Fruit fly (Drosophila melanogaster) whole organism, embryonic: ENCODE measurements around the gene Glys.

Source experiments
- Abd-B ChIP-seq: fragments of 200-800 bp; sonication (Bioruptor generic); optimal IDR thresholded peaks from 2 replicates; lab custom pipeline; 2018; ENCODE audit warnings: missing biosample characterization, mild to moderate bottlenecking, missing genetic modification characterization, moderate library complexity
- Atf-2 ChIP-seq: fragments of 200-800 bp; sonication (Bioruptor generic); optimal IDR thresholded peaks from 2 replicates; lab custom pipeline; 2016; ENCODE audit warnings: missing biosample characterization, missing genetic modification characterization
- Awh ChIP-seq: fragments of 200-800 bp; sonication (Bioruptor generic); IDR thresholded peaks from 2 replicates; pipeline ENCODE4, ENCODE4 v1.3.6; 2022; ENCODE audit warnings: missing biosample characterization, missing genetic modification characterization
- CG1024 ChIP-seq: fragments of 200-800 bp; sonication (Bioruptor generic); IDR thresholded peaks from 2 replicates; pipeline ENCODE4 v1.3.6; 2022; ENCODE audit warnings: missing biosample characterization, missing genetic modification characterization
- CG10274 ChIP-seq: fragments of 200-800 bp; sonication (Bioruptor generic); optimal IDR thresholded peaks from 3 replicates; lab custom pipeline; 2017; ENCODE audit warnings: missing biosample characterization, mild to moderate bottlenecking, missing genetic modification characterization
- CG12071 ChIP-seq: fragments of 200-800 bp; sonication (Bioruptor generic); optimal IDR thresholded peaks from 3 replicates; lab custom pipeline; 2018; ENCODE audit warnings: missing biosample characterization, mild to moderate bottlenecking, missing genetic modification characterization
- CG13123 ChIP-seq: fragments of 200-800 bp; sonication (Bioruptor generic); optimal IDR thresholded peaks from 2 replicates; lab custom pipeline; 2016; ENCODE audit warnings: missing biosample characterization, missing genetic modification characterization
- CG14050 ChIP-seq: fragments of 200-800 bp; sonication (Bioruptor generic); IDR thresholded peaks from 3 replicates; pipeline ENCODE4 v1.3.6; 2022; ENCODE audit warnings: missing biosample characterization, missing genetic modification characterization
- CG15269 ChIP-seq: fragments of 200-800 bp; sonication (Bioruptor generic); optimal IDR thresholded peaks from 2 replicates; lab custom pipeline; 2018; ENCODE audit warnings: missing biosample characterization, mild to moderate bottlenecking, missing genetic modification characterization, moderate library complexity
- CG17385 ChIP-seq: fragments of 200-800 bp; sonication (Bioruptor generic); optimal IDR thresholded peaks from 3 replicates; lab custom pipeline; 2018; ENCODE audit warnings: missing biosample characterization, mild to moderate bottlenecking, missing genetic modification characterization
- CG18764 ChIP-seq: fragments of 200-800 bp; sonication (Bioruptor generic); optimal IDR thresholded peaks from 3 replicates; lab custom pipeline; 2016; ENCODE audit warnings: missing biosample characterization, missing genetic modification characterization
- CG30403 ChIP-seq: fragments of 200-800 bp; sonication (Bioruptor generic); optimal IDR thresholded peaks from 3 replicates; lab custom pipeline; 2016; ENCODE audit warnings: missing biosample characterization, missing genetic modification characterization
- CG32767 ChIP-seq: fragments of 200-800 bp; sonication (Bioruptor generic); IDR thresholded peaks from 2 replicates; pipeline ENCODE4 v1.3.6; 2022; ENCODE audit warnings: missing biosample characterization, missing genetic modification characterization
- CG6272 ChIP-seq: fragments of 200-800 bp; sonication (Bioruptor generic); IDR thresholded peaks from 2 replicates; pipeline ENCODE4 v1.3.6; 2022; ENCODE audit warnings: missing biosample characterization, missing genetic modification characterization
- CG7928 ChIP-seq: fragments of 200-800 bp; sonication (Bioruptor generic); optimal IDR thresholded peaks from 2 replicates; lab custom pipeline; 2017; ENCODE audit warnings: missing biosample characterization, mild to moderate bottlenecking, missing genetic modification characterization
- CG8281 ChIP-seq: fragments of 200-800 bp; sonication (Bioruptor generic); optimal IDR thresholded peaks from 2 replicates; lab custom pipeline; 2018; ENCODE audit warnings: missing biosample characterization, mild to moderate bottlenecking, missing genetic modification characterization, moderate library complexity
- CG8388 ChIP-seq: fragments of 200-800 bp; sonication (Bioruptor generic); optimal IDR thresholded peaks from 2 replicates; lab custom pipeline; 2019; ENCODE audit warnings: missing biosample characterization, mild to moderate bottlenecking, missing genetic modification characterization, moderate library complexity
- CG9437 ChIP-seq: fragments of 200-800 bp; sonication (Bioruptor generic); optimal IDR thresholded peaks from 2 replicates; lab custom pipeline; 2018; ENCODE audit warnings: missing biosample characterization, mild to moderate bottlenecking, missing genetic modification characterization
- CTCF ChIP-seq: fragments of 200-800 bp; sonication (Bioruptor generic); optimal IDR thresholded peaks from 2 replicates; lab custom pipeline; 2017; ENCODE audit warnings: missing biosample characterization, mild to moderate bottlenecking, missing genetic modification characterization, moderate library complexity
- Elba2 ChIP-seq: fragments of 200-800 bp; sonication (Bioruptor generic); optimal IDR thresholded peaks from 3 replicates; lab custom pipeline; 2016; ENCODE audit warnings: missing biosample characterization, missing genetic modification characterization
- Ets97D ChIP-seq: fragments of 200-800 bp; sonication (Bioruptor generic); optimal IDR thresholded peaks from 3 replicates; lab custom pipeline; 2016; ENCODE audit warnings: missing biosample characterization, missing genetic modification characterization
- Hey ChIP-seq: fragments of 200-800 bp; sonication (Bioruptor generic); optimal IDR thresholded peaks from 3 replicates; lab custom pipeline; 2018; ENCODE audit warnings: missing biosample characterization, mild to moderate bottlenecking, missing genetic modification characterization
- Hr51 ChIP-seq, 2 experiments: fragments of 200-800 bp; sonication (Bioruptor generic); optimal IDR thresholded peaks; 2 replicates in 1 of 2; 3 replicates in 1 of 2; lab custom pipeline; 2016 to 2018; ENCODE audit warnings: missing biosample characterization in 2 of 2, missing genetic modification characterization in 2 of 2, mild to moderate bottlenecking in 1 of 2, moderate library complexity in 1 of 2
- Kr ChIP-seq: fragments of 200-800 bp; sonication (Bioruptor generic); optimal IDR thresholded peaks from 2 replicates; lab custom pipeline; 2017; ENCODE audit warnings: missing biosample characterization, mild to moderate bottlenecking, missing genetic modification characterization
- Mes4 ChIP-seq: fragments of 200-800 bp; sonication (Bioruptor generic); optimal IDR thresholded peaks from 2 replicates; lab custom pipeline; 2016; ENCODE audit warnings: missing biosample characterization, missing genetic modification characterization
- NC2α ChIP-seq: fragments of 200-800 bp; sonication (Bioruptor generic); optimal IDR thresholded peaks from 2 replicates; lab custom pipeline; 2016; ENCODE audit warnings: missing biosample characterization, missing genetic modification characterization
- NK7.1 ChIP-seq: fragments of 200-800 bp; sonication (Bioruptor generic); optimal IDR thresholded peaks from 3 replicates; lab custom pipeline; 2016; ENCODE audit warnings: missing biosample characterization, missing genetic modification characterization
- Nf-YC ChIP-seq: fragments of 200-800 bp; optimal IDR thresholded peaks from 3 replicates; lab custom pipeline; 2019; ENCODE audit warnings: missing biosample characterization, mild to moderate bottlenecking, missing genetic modification characterization, moderate library complexity
- Poxn ChIP-seq: fragments of 200-800 bp; sonication (Bioruptor generic); IDR thresholded peaks from 2 replicates; pipeline ENCODE4 v1.3.6; 2022; ENCODE audit warnings: missing biosample characterization, missing genetic modification characterization
- Side ChIP-seq: fragments of 200-800 bp; sonication (Bioruptor generic); optimal IDR thresholded peaks from 2 replicates; lab custom pipeline; 2016; ENCODE audit warnings: missing biosample characterization, missing genetic modification characterization
- YL-1 ChIP-seq: fragments of 200-800 bp; sonication (Bioruptor generic); optimal IDR thresholded peaks from 3 replicates; lab custom pipeline; 2017; ENCODE audit warnings: missing biosample characterization, mild to moderate bottlenecking, missing genetic modification characterization
- ara ChIP-seq: fragments of 200-800 bp; sonication (Bioruptor generic); IDR thresholded peaks from 2 replicates; pipeline ENCODE4 v1.3.6; 2022; ENCODE audit warnings: missing biosample characterization, missing genetic modification characterization
- cg ChIP-seq: fragments of 200-800 bp; sonication (Bioruptor generic); optimal IDR thresholded peaks from 3 replicates; lab custom pipeline; 2019; ENCODE audit warnings: missing biosample characterization, mild to moderate bottlenecking, missing genetic modification characterization, moderate library complexity
- chn ChIP-seq: fragments of 200-800 bp; sonication (Bioruptor generic); optimal IDR thresholded peaks from 2 replicates; lab custom pipeline; 2016; ENCODE audit warnings: missing biosample characterization, missing genetic modification characterization
- dan ChIP-seq: fragments of 200-800 bp; sonication (Bioruptor generic); IDR thresholded peaks from 2 replicates; pipeline ENCODE4 v1.3.6; 2022; ENCODE audit warnings: missing biosample characterization, missing genetic modification characterization
- fu2 ChIP-seq: fragments of 200-800 bp; sonication (Bioruptor generic); optimal IDR thresholded peaks from 2 replicates; lab custom pipeline; 2016; ENCODE audit warnings: missing biosample characterization, missing genetic modification characterization
- grau ChIP-seq: fragments of 200-800 bp; optimal IDR thresholded peaks from 3 replicates; lab custom pipeline; 2019; ENCODE audit warnings: missing biosample characterization, mild to moderate bottlenecking, missing genetic modification characterization, moderate library complexity
- gsb ChIP-seq: fragments of 200-800 bp; sonication (Bioruptor generic); IDR thresholded peaks from 2 replicates; pipeline ENCODE4 v1.3.6; 2022; ENCODE audit warnings: missing biosample characterization, missing genetic modification characterization
- her ChIP-seq: fragments of 200-800 bp; sonication (Bioruptor generic); optimal IDR thresholded peaks from 2 replicates; lab custom pipeline; 2016; ENCODE audit warnings: missing biosample characterization, missing genetic modification characterization
- lola ChIP-seq, 3 experiments: fragments of >200 bp in 2 of 3; fragments of 200-800 bp in 1 of 3; sonication (Bioruptor generic) in 1 of 3; optimal IDR thresholded peaks; 2 replicates each; lab custom pipeline; 2017 to 2019; ENCODE audit warnings: missing biosample characterization in 3 of 3, missing genetic modification characterization in 3 of 3, mild to moderate bottlenecking in 1 of 3, moderate library complexity in 1 of 3
- mld ChIP-seq: fragments of 200-800 bp; sonication (Bioruptor generic); IDR thresholded peaks from 3 replicates; pipeline ENCODE4 v1.3.6; 2022; ENCODE audit warnings: missing biosample characterization, missing genetic modification characterization; ENCODE audit not compliant: partially characterized antibody
- nmo ChIP-seq: fragments of 200-800 bp; sonication (Bioruptor generic); optimal IDR thresholded peaks from 2 replicates; lab custom pipeline; 2018; ENCODE audit warnings: missing biosample characterization, mild to moderate bottlenecking, missing genetic modification characterization, moderate library complexity
- onecut ChIP-seq: fragments of 200-800 bp; sonication (Bioruptor generic); IDR thresholded peaks from 2 replicates; pipeline ENCODE4 v1.3.6; 2022; ENCODE audit warnings: missing biosample characterization, missing genetic modification characterization
- pan ChIP-seq, 4 experiments: fragments of >200 bp in 3 of 4; fragments of 200-800 bp in 1 of 4; sonication (Bioruptor generic) in 1 of 4; optimal IDR thresholded peaks in 3 of 4; IDR thresholded peaks in 1 of 4; 2 replicates each; pipeline versions ENCODE4 v1.3.6 to Lab custom; 2017 to 2022; ENCODE audit warnings: missing biosample characterization in 2 of 4, missing genetic modification characterization in 2 of 4, mixed read lengths in 1 of 4
- pho ChIP-seq: fragments of 200-800 bp; sonication (Bioruptor generic); optimal IDR thresholded peaks from 2 replicates; lab custom pipeline; 2016; ENCODE audit warnings: missing biosample characterization, missing genetic modification characterization
- phol ChIP-seq: fragments of 200-800 bp; sonication (Bioruptor generic); optimal IDR thresholded peaks from 3 replicates; lab custom pipeline; 2018; ENCODE audit warnings: missing biosample characterization, mild to moderate bottlenecking, missing genetic modification characterization, moderate library complexity
- pita ChIP-seq: fragments of 200-800 bp; sonication (Bioruptor generic); optimal IDR thresholded peaks from 2 replicates; lab custom pipeline; 2017; ENCODE audit warnings: missing biosample characterization, mild to moderate bottlenecking, missing genetic modification characterization
- repo ChIP-seq: fragments of 200-800 bp; sonication (Bioruptor generic); optimal IDR thresholded peaks from 2 replicates; lab custom pipeline; 2016; ENCODE audit warnings: missing biosample characterization, missing genetic modification characterization
- scrt ChIP-seq: fragments of 200-800 bp; sonication (Bioruptor generic); optimal IDR thresholded peaks from 2 replicates; lab custom pipeline; 2018; ENCODE audit warnings: missing biosample characterization, mild to moderate bottlenecking, missing genetic modification characterization, moderate library complexity
- sens ChIP-seq: fragments of 200-800 bp; sonication (Bioruptor generic); peaks from one replicate; lab custom pipeline; 2016; ENCODE audit warnings: missing biosample characterization, missing genetic modification characterization
- so ChIP-seq: fragments of 200-800 bp; sonication (Bioruptor generic); IDR thresholded peaks from 3 replicates; pipeline ENCODE4 v1.3.6; 2022; ENCODE audit warnings: missing biosample characterization, missing genetic modification characterization

The Glys gene

dm6 chr3R:15131677-15132076 lies 15.7 kb downstream of the Glys start, which contains the start of gene CG42788 (continued):
- TF ChIP-seq ara (GFP tag; lab: Robert Waterston, UW) (no peak), Mes4 (GFP tag; lab: Kevin White, UChicago) (peak; percentile 79), Nf-YC (peak; percentile 5), grau (peak; percentile 63), so (GFP tag; lab: Robert Waterston, UW) (no peak), Ets97D (GFP tag; lab: Kevin White, UChicago) (peak; percentile 95), chn (GFP tag; lab: Kevin White, UChicago) (peak; percentile 76), CG8281 (tag; lab: Kevin White, UChicago) (no peak), CG14050 (GFP tag; lab: Robert Waterston, UW) (no peak), CG17385 (GFP tag; lab: Kevin White, UChicago) (peak; percentile 63), CG18764 (GFP tag; lab: Kevin White, UChicago) (no peak), CG32767 (GFP tag; lab: Robert Waterston, UW) (no peak), cg (GFP tag; lab: Kevin White, UChicago) (peak; percentile 94), CG9437 (GFP tag; lab: Kevin White, UChicago) (peak; percentile 39), Abd-B (GFP tag; lab: Kevin White, UChicago) (peak; percentile 52), sens (GFP tag; lab: Kevin White, UChicago) (peak; percentile 94), CG8388 (GFP tag; lab: Kevin White, UChicago) (no peak), Atf-2 (peak; percentile 60), lola (GFP tag; optimal IDR thresholded peaks at IDR 0.05; lab: Kevin White, UChicago) (peak in 1 of 3 experiments; percentile 21), CG1024 (GFP tag; lab: Robert Waterston, UW) (no peak), CTCF (GFP tag; lab: Kevin White, UChicago) (peak; percentile 66), gsb (no peak), repo (GFP tag; lab: Kevin White, UChicago) (peak; percentile 57), Side (GFP tag; lab: Kevin White, UChicago) (peak; percentile 83), CG15269 (peak; percentile 64), Poxn (no peak), Hey (tag; lab: Kevin White, UChicago) (peak; percentile 65), onecut (GFP tag; lab: Robert Waterston, UW) (peak; percentile 73), Awh (GFP tag; lab: Robert Waterston, UW) (no peak), NC2α (GFP tag; lab: Kevin White, UChicago) (peak; percentile 72), fu2 (GFP tag; lab: Kevin White, UChicago) (peak; percentile 51), pho (peak; percentile 84), Kr (GFP tag; lab: Kevin White, UChicago) (no peak), phol (tag; lab: Kevin White, UChicago) (peak; percentile 49), YL-1 (GFP tag; lab: Kevin White, UChicago) (peak; percentile 22)

- TF ChIP-seq ara (GFP tag; lab: Robert Waterston, UW) (no peak), CG30403 (no peak), Hr51 (GFP tag; optimal IDR thresholded peaks at IDR 0.05; lab: Kevin White, UChicago) (peak in 1 of 2 experiments; percentile 3), NK7.1 (GFP tag; lab: Kevin White, UChicago) (no peak), scrt (peak; percentile 20), nmo (GFP tag; lab: Kevin White, UChicago) (peak; percentile 4), Elba2 (GFP tag; lab: Kevin White, UChicago) (no peak), CG6272 (GFP tag; lab: Robert Waterston, UW) (0 out of 2 replicates have a peak, but pooled peaks have one; percentile 24), dan (GFP tag; lab: Robert Waterston, UW) (no peak), pita (GFP tag; lab: Kevin White, UChicago) (no peak), Atf-2 (no peak), CG12071 (GFP tag; lab: Kevin White, UChicago) (no peak), her (GFP tag; lab: Kevin White, UChicago) (no peak), CG10274 (no peak), pan (optimal IDR thresholded peaks at IDR 0.05; lab: Kevin White, UChicago) (no peak), pan (GFP tag; optimal IDR thresholded peaks at IDR 0.05 in 1 of 2, IDR thresholded peaks at IDR 0.05 in 1 of 2) (no peak), cg (GFP tag; lab: Kevin White, UChicago) (peak; percentile 71), CG7928 (GFP tag; lab: Kevin White, UChicago) (no peak), CG13123 (no peak), Hey (tag; lab: Kevin White, UChicago) (no peak), mld (no peak)
These were observed 16.5 kb downstream of the Glys start for dm6 chr3R:15130873-15131272.
